Worm (Caenorhabditis elegans): ENCODE data around the gene mask-1.

The mask-1 gene

DNA sequence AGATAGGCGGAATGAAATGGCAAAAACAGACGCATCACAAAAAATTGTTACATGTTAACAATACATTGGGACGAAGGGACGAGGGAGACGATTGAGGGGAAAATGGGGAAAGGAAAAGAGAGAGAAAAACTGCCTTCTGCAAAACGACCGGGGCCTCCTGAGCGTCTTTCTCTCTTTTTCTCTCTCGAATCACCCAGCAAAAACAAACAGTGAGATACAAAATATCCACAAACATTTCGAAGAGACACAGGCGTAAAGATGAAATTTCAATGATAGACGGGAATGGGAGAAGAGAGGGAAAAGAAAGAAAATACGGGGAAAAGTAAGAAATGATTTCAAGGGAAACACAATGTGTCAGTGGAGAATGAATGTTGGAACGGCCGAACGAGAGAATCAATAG, 28.7 kb upstream of the mask-1 start (continued):
- TF ChIP-seq nhr-71 (tag; optimal IDR thresholded peaks at IDR 0.05) = peak; percentile 72
- no peak for TF ChIP-seq xbp-1 (tag; optimal IDR thresholded peaks at IDR 0.05)
- TF ChIP-seq lin-15B (tag; optimal IDR thresholded peaks at IDR 0.05) = no peak
- TF ChIP-seq nhr-237 (tag; optimal IDR thresholded peaks at IDR 0.05) = no peak
- TF ChIP-seq ceh-82 (tag; optimal IDR thresholded peaks at IDR 0.05) = peak in 1 of 3 experiments; percentile 46
- peak; percentile 8 for TF ChIP-seq lir-3 (tag; optimal IDR thresholded peaks at IDR 0.05; ENCODE audit: poor library complexity)
- TF ChIP-seq mdl-1 (tag; optimal IDR thresholded peaks at IDR 0.05) = peak in 1 of 2 experiments; percentile 39
- peak; percentile 90 for TF ChIP-seq lin-14 (GFP tag; optimal IDR thresholded peaks at IDR 0.05)
- peak; percentile 30 to 54 for TF ChIP-seq lin-35 (GFP tag; optimal IDR thresholded peaks at IDR 0.05)
- no peak for TF ChIP-seq ceh-88 (GFP tag; IDR thresholded peaks at IDR 0.05)
- TF ChIP-seq jun-1 (tag; optimal IDR thresholded peaks at IDR 0.05) = peak; percentile 4
- TF ChIP-seq nhr-85 (tag) = peak; percentile 39
- peak; percentile 93 for TF ChIP-seq blmp-1 (tag; optimal IDR thresholded peaks at IDR 0.05)
- TF ChIP-seq nhr-47 (tag; optimal IDR thresholded peaks at IDR 0.05) = peak; percentile 34
- TF ChIP-seq snu-23 (GFP tag; optimal IDR thresholded peaks at IDR 0.05) = peak; percentile 73
- TF ChIP-seq lsy-2 (tag; optimal IDR thresholded peaks at IDR 0.05) = peak; percentile 12 to 75
- peak in 2 of 3 experiments; percentile 32 for TF ChIP-seq dpl-1 (GFP tag; optimal IDR thresholded peaks at IDR 0.05)
- TF ChIP-seq irx-1 (tag; optimal IDR thresholded peaks at IDR 0.05) = peak; percentile 48
- peak; percentile 41 for TF ChIP-seq fos-1 (tag; optimal IDR thresholded peaks at IDR 0.05)
- TF ChIP-seq snpc-4 (tag; optimal IDR thresholded peaks at IDR 0.05) = peak; percentile 21
- TF ChIP-seq zip-4 (GFP tag; optimal IDR thresholded peaks at IDR 0.05) = no peak
- no peak for TF ChIP-seq alr-1 (tag; optimal IDR thresholded peaks at IDR 0.05; ENCODE audit: borderline replicate concordance)

DNA sequence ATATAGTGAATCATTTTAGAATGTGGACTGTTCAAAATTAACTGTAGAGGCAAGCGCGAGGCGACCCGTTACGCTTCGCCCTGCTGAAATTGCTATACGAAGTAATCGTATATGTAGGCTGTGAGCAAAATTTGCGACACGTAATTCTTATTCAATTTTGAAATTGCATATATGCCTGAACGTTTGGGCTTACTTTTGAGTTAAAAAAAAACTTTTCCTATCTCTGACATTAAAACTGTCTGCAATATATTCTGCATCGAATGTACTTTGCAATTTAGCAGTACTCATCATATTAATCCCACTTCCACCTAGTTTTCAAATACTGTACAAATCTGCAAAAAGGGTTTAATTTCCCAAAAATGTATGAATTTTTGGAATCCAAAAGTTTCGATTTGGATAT, 27.8 kb upstream of the mask-1 start:
- TF ChIP-seq lin-15B (tag; optimal IDR thresholded peaks at IDR 0.05) (no peak), nhr-28 (tag; optimal IDR thresholded peaks at IDR 0.05) (no peak), ces-1 (GFP tag; optimal IDR thresholded peaks at IDR 0.05) (no peak), swsn-7 (tag; optimal IDR thresholded peaks at IDR 0.05) (no peak), egl-13 (tag; optimal IDR thresholded peaks at IDR 0.05) (no peak), rnt-1 (tag; optimal IDR thresholded peaks at IDR 0.05) (no peak), ceh-90 (tag; optimal IDR thresholded peaks at IDR 0.05) (no peak)

- TF ChIP-seq lir-3 (tag; optimal IDR thresholded peaks at IDR 0.05; ENCODE audit: poor library complexity) (no peak), efl-1 (optimal IDR thresholded peaks at IDR 0.05) (no peak), efl-1 (GFP tag; optimal IDR thresholded peaks at IDR 0.05 in 1 of 2) (peak in 1 of 2 experiments; percentile 60), nhr-77 (tag; optimal IDR thresholded peaks at IDR 0.05) (no peak), lin-14 (GFP tag; optimal IDR thresholded peaks at IDR 0.05) (peak; percentile 70), ztf-4 (tag; optimal IDR thresholded peaks at IDR 0.05) (no peak), dsc-1 (tag; optimal IDR thresholded peaks at IDR 0.05) (peak; percentile 20), lsy-2 (tag; optimal IDR thresholded peaks at IDR 0.05) (peak in 1 of 2 experiments; percentile 43), unc-86 (tag; optimal IDR thresholded peaks at IDR 0.05) (peak; percentile 3), aly-2 (tag; optimal IDR thresholded peaks at IDR 0.05) (no peak), efl-3 (GFP tag; optimal IDR thresholded peaks at IDR 0.05) (no peak)
These were observed 27.2 kb upstream of the mask-1 start for ce11 chrIV:10347528-10347927.

ce11 chrIV:10349871-10350640, 24.6 kb upstream of the mask-1 start, which contains the start of the genes unc-43 and Y43C5B.3:
TSS of gene unc-43 (minus strand) at chrIV:10350217.
TSS of gene Y43C5B.3 (plus strand) at chrIV:10350590.
- TF ChIP-seq elt-3 (tag; optimal IDR thresholded peaks at IDR 0.05) = peak in 1 of 6 experiments; percentile 52
- TF ChIP-seq ceh-82 (tag; optimal IDR thresholded peaks at IDR 0.05) = no peak
- TF ChIP-seq ceh-63 (GFP tag; optimal IDR thresholded peaks at IDR 0.05) = no peak
- TF ChIP-seq sox-4 (tag; optimal IDR thresholded peaks at IDR 0.05) = no peak
- no peak for TF ChIP-seq dsc-1 (tag; optimal IDR thresholded peaks at IDR 0.05)
- peak; percentile 37 for TF ChIP-seq snu-23 (GFP tag; optimal IDR thresholded peaks at IDR 0.05)
- no peak for TF ChIP-seq tlp-1 (tag; optimal IDR thresholded peaks at IDR 0.05)
- no peak for TF ChIP-seq hlh-17 (GFP tag; optimal IDR thresholded peaks at IDR 0.05; ENCODE audit: borderline replicate concordance)
- TF ChIP-seq nhr-85 (tag) = peak; percentile 83
- no peak for TF ChIP-seq zag-1 (tag; optimal IDR thresholded peaks at IDR 0.05)
- no peak for TF ChIP-seq pax-3 (tag; optimal IDR thresholded peaks at IDR 0.05)
- peak; percentile 18 for TF ChIP-seq nhr-20 (tag; optimal IDR thresholded peaks at IDR 0.05)
- no peak for TF ChIP-seq nhr-237 (tag; optimal IDR thresholded peaks at IDR 0.05)
- peak; percentile 69 for TF ChIP-seq elt-2 (tag; optimal IDR thresholded peaks at IDR 0.05)
- no peak for TF ChIP-seq mdl-1 (tag; optimal IDR thresholded peaks at IDR 0.05)
- no peak for TF ChIP-seq efl-1 (optimal IDR thresholded peaks at IDR 0.05)
- TF ChIP-seq efl-1 (GFP tag; optimal IDR thresholded peaks at IDR 0.05 in 1 of 2) = peak in 1 of 2 experiments; percentile 28
- TF ChIP-seq C16A3.4 (tag; optimal IDR thresholded peaks at IDR 0.05) = no peak
